Fruit fly (Drosophila melanogaster): ENCODE measurements around the gene Myo61F.

The Myo61F gene

DNA sequence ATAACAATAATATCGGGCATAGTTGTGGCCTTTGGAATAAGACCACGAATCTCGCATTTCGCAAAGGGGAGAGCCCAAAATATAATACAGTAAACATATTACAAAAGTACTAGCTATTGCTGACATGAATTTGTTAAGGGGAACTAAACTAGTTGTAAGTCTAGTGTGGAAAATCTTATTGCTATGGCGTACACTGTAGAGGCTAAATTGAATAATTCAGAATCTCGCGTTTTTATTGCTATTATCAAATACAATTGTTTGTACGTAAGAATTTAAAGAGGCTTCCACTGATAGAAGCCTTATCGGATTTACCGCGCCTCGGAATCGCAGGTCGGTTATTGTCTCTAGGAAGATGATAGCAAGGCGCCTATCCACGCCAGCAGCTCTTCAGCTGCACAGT lies 13.0 kb upstream of the Myo61F start:
- TF ChIP-seq h (optimal IDR thresholded peaks at IDR 0.05) (no peak), Sin3A (optimal IDR thresholded peaks at IDR 0.05) (no peak), psq (optimal IDR thresholded peaks at IDR 0.05) (no peak), Myc (optimal IDR thresholded peaks at IDR 0.05) (no peak), ttk (optimal IDR thresholded peaks at IDR 0.05) (no peak), insv (optimal IDR thresholded peaks at IDR 0.05) (no peak)

DNA sequence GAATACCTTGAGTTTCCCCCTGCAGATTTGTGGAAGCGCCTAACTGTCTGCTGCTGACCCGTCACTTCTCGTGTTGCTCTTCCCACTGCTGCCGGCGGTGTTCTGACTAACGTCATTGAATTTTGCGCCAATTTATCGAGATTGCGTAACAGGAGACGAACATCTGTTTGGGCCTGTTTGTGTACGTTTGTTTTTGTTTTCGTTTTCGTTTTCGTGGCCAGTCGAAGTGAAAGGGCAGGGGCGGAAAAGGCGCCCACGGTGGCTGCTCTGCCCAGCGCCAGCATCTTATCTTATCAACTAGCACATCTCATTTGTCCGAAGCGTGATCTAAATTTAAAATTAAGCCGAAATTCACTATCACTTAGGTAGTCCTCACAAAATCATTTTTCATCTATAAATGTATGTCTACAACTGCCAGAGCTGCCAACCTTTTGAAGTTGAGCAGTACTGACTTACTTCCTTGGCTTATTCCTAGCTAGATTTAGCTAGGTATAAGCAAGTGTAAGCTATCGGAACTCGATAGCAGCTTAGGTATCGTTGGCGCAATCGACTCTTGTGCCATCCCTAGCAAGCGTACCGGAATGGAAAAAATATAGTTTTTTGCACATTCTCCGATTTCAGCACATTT lies 11.2 kb upstream of the Myo61F start, which contains the start of the genes Ctr9 and Nt5a:
TSS of gene Ctr9 (plus strand) at position 220 of the 628 bp plus-strand sequence.
TSS of gene Nt5a (minus strand) at position 414 of the 628 bp plus-strand sequence.
- TF ChIP-seq h (optimal IDR thresholded peaks at IDR 0.05) (no peak), Myc (optimal IDR thresholded peaks at IDR 0.05) (no peak), psq (optimal IDR thresholded peaks at IDR 0.05) (no peak), Sin3A (optimal IDR thresholded peaks at IDR 0.05) (no peak), insv (optimal IDR thresholded peaks at IDR 0.05) (no peak), ttk (optimal IDR thresholded peaks at IDR 0.05) (no peak)

DNA sequence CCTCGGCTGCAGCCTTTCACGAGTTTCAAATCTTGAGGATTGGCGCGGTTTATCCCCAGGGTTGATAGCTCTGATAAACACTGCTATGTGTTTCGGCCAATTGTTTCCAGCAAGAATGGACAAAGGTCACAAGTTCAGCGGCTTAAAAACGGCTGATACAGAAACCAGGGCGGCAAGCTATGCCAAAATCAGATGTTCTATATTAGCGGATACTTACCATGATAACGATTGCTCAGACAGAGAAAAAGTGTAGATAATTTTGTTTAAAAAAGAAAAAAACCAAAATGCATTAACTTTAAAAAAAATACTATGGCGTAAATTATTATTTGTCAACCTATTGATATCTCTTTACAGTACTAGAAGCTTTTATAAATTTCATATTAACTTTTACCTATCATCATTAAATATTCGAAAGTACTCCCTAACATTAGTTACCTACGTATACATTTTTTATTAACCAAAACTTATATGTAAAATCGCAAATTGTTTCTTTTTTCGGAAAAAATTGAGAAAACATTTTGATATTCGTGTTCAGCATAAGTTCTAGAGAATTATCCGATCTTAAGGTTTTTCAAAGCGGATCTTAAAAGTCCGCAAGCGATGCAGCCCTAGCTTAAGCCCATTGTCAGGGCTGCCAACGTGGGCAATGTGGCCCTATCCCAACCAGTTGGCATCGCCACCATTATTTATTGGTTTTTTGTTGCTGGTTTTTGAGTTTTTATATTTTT lies 5.1 kb upstream of the Myo61F start, which contains the start of the genes sturkopf and Herc4:
TSS of gene sturkopf (minus strand) at position 339 of the 728 bp plus-strand sequence.
TSS of gene Herc4 (plus strand) at position 658 of the 728 bp plus-strand sequence.
- TF ChIP-seq psq (optimal IDR thresholded peaks at IDR 0.05), result no peak
- TF ChIP-seq Myc (optimal IDR thresholded peaks at IDR 0.05), result no peak
- no peak for TF ChIP-seq insv (optimal IDR thresholded peaks at IDR 0.05)
- TF ChIP-seq Sin3A (optimal IDR thresholded peaks at IDR 0.05), result no peak
- no peak for TF ChIP-seq h (optimal IDR thresholded peaks at IDR 0.05)
- no peak for TF ChIP-seq ttk (optimal IDR thresholded peaks at IDR 0.05)

dm6 chr3L:1319097-1319725 lies 931 bp downstream of the Myo61F start:
- no peak for TF ChIP-seq insv (optimal IDR thresholded peaks at IDR 0.05)
- TF ChIP-seq Myc (optimal IDR thresholded peaks at IDR 0.05), result no peak
- no peak for TF ChIP-seq ttk (optimal IDR thresholded peaks at IDR 0.05)

- TF ChIP-seq ttk (optimal IDR thresholded peaks at IDR 0.05) (no peak), psq (optimal IDR thresholded peaks at IDR 0.05) (no peak), insv (optimal IDR thresholded peaks at IDR 0.05) (no peak), Myc (optimal IDR thresholded peaks at IDR 0.05) (no peak), Sin3A (optimal IDR thresholded peaks at IDR 0.05) (no peak), h (optimal IDR thresholded peaks at IDR 0.05) (no peak)
Observed at dm6 chr3L:1320230-1320930, 2.1 kb downstream of the Myo61F start.

dm6 chr3L:1320931-1321556 lies 2.8 kb downstream of the Myo61F start:
- no peak for TF ChIP-seq Myc (optimal IDR thresholded peaks at IDR 0.05)
- no peak for TF ChIP-seq h (optimal IDR thresholded peaks at IDR 0.05)
- no peak for TF ChIP-seq insv (optimal IDR thresholded peaks at IDR 0.05)
- no peak for TF ChIP-seq ttk (optimal IDR thresholded peaks at IDR 0.05)
- no peak for TF ChIP-seq Sin3A (optimal IDR thresholded peaks at IDR 0.05)
- no peak for TF ChIP-seq psq (optimal IDR thresholded peaks at IDR 0.05)

DNA sequence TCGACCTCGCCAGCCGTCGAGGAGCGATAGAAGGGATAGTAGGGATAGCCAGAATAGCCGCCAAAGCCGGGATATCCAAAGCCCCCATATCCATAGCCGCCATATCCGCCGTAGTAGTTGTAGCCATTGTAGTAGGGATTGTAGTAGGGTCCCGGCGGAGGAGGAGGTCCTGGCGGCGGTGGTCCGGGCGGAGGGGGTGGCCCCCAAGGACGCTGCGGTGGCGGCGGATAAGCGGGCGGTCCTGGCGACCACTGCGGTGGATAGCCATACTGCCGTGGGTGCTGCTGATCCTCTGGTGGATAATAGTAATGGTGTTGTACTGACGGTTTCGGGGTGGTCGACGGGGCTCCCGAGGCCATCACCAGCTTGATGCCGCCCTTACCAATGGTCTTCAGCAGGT lies 3.9 kb downstream of the Myo61F start:
- no peak for TF ChIP-seq psq (optimal IDR thresholded peaks at IDR 0.05)
- no peak for TF ChIP-seq ttk (optimal IDR thresholded peaks at IDR 0.05)
- no peak for TF ChIP-seq Sin3A (optimal IDR thresholded peaks at IDR 0.05)
- no peak for TF ChIP-seq h (optimal IDR thresholded peaks at IDR 0.05)
- TF ChIP-seq Myc (optimal IDR thresholded peaks at IDR 0.05), result no peak
- no peak for TF ChIP-seq insv (optimal IDR thresholded peaks at IDR 0.05)

dm6 chr3L:1322706-1323105 lies 4.4 kb downstream of the Myo61F start, which contains the start of gene CG9184:
Gene CG9184, minus strand, starts transcription at chr3L:1322806.
- no peak for TF ChIP-seq Myc (optimal IDR thresholded peaks at IDR 0.05)
- TF ChIP-seq ttk (optimal IDR thresholded peaks at IDR 0.05), result no peak
- no peak for TF ChIP-seq h (optimal IDR thresholded peaks at IDR 0.05)
- TF ChIP-seq psq (optimal IDR thresholded peaks at IDR 0.05), result no peak
- TF ChIP-seq insv (optimal IDR thresholded peaks at IDR 0.05), result no peak
- no peak for TF ChIP-seq Sin3A (optimal IDR thresholded peaks at IDR 0.05)

DNA sequence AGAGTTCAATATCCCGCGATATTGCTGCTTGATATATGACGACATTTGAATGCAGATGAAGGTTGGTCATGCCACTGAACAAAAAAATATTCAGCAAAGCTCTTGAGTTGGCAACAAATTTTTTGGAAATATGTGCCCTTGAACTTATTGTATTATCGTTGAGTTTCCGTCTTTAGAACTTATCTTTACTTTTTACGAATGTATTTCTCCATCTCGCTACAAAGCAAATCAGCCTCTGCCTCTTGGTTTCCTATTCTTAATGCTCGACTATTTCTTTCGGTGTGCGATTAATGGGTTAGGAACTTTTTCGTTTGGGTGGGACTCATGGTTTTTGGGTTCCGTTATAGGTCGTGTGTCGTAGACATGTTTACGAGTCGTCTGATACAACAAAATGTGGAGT lies 4.9 kb downstream of the Myo61F start:
- TF ChIP-seq insv (optimal IDR thresholded peaks at IDR 0.05) (no peak), Myc (optimal IDR thresholded peaks at IDR 0.05) (no peak), h (optimal IDR thresholded peaks at IDR 0.05) (no peak), Sin3A (optimal IDR thresholded peaks at IDR 0.05) (no peak), psq (optimal IDR thresholded peaks at IDR 0.05) (no peak), ttk (optimal IDR thresholded peaks at IDR 0.05) (no peak)

dm6 chr3L:1324818-1325625 lies 6.7 kb downstream of the Myo61F start:
- TF ChIP-seq ttk (optimal IDR thresholded peaks at IDR 0.05) (no peak), h (optimal IDR thresholded peaks at IDR 0.05) (no peak), Myc (optimal IDR thresholded peaks at IDR 0.05) (no peak), Sin3A (optimal IDR thresholded peaks at IDR 0.05) (no peak), insv (optimal IDR thresholded peaks at IDR 0.05) (no peak), psq (optimal IDR thresholded peaks at IDR 0.05) (no peak)

dm6 chr3L:1325626-1325937 lies 7.3 kb downstream of the Myo61F start:
- no peak for TF ChIP-seq psq (optimal IDR thresholded peaks at IDR 0.05)
- TF ChIP-seq insv (optimal IDR thresholded peaks at IDR 0.05), result no peak
- no peak for TF ChIP-seq Myc (optimal IDR thresholded peaks at IDR 0.05)
- TF ChIP-seq Sin3A (optimal IDR thresholded peaks at IDR 0.05), result no peak
- no peak for TF ChIP-seq h (optimal IDR thresholded peaks at IDR 0.05)

Data from Kc167 (cell line).